Worm (Caenorhabditis elegans) whole organism, mixed stage, embryonic: ENCODE results near the gene F17E5.2.

Experiments used
- M03D4.4 ChIP-seq: sonication (generic microtip); optimal IDR thresholded peaks from 2 replicates; lab custom pipeline; 2017; ENCODE audit warnings: mild to moderate bottlenecking, missing genetic modification characterization, missing compliant biosample characterization
- bed-3 ChIP-seq: fragments of 200-800 bp; sonication (Bioruptor generic); optimal IDR thresholded peaks from 3 replicates; lab custom pipeline; 2018; ENCODE audit warnings: mild to moderate bottlenecking, missing genetic modification characterization, moderate library complexity, missing compliant biosample characterization
- blmp-1 ChIP-seq: fragments of 150-350 bp; optimal IDR thresholded peaks from 2 replicates; lab custom pipeline; 2014; ENCODE audit warnings: missing biosample characterization, missing genetic modification characterization
- ceh-39 ChIP-seq: fragments of 150-350 bp; optimal IDR thresholded peaks from 2 replicates; lab custom pipeline; 2014; ENCODE audit warnings: missing biosample characterization, missing genetic modification characterization
- ceh-43 ChIP-seq: fragments of 200-800 bp; sonication (Bioruptor generic); optimal IDR thresholded peaks from 2 replicates; lab custom pipeline; 2018; ENCODE audit warnings: mild to moderate bottlenecking, missing genetic modification characterization, moderate library complexity, missing compliant biosample characterization
- ceh-83 ChIP-seq: fragments of 200-800 bp; sonication (Bioruptor generic); optimal IDR thresholded peaks from 2 replicates; lab custom pipeline; 2018; ENCODE audit warnings: mild to moderate bottlenecking, missing genetic modification characterization, missing compliant biosample characterization
- ces-1 ChIP-seq: fragments of 150-350 bp; optimal IDR thresholded peaks from 2 replicates; lab custom pipeline; 2014; ENCODE audit warnings: missing biosample characterization, missing genetic modification reagents, missing genetic modification characterization
- cnd-1 ChIP-seq: fragments of 200-800 bp; sonication (Bioruptor generic); optimal IDR thresholded peaks from 2 replicates; lab custom pipeline; 2018; ENCODE audit warnings: mild to moderate bottlenecking, missing genetic modification characterization, missing compliant biosample characterization
- drap-1 ChIP-seq: fragments of 200-800 bp; sonication (Bioruptor generic); optimal IDR thresholded peaks from 3 replicates; lab custom pipeline; 2018; ENCODE audit warnings: mild to moderate bottlenecking, missing genetic modification characterization, missing compliant biosample characterization
- elt-1 ChIP-seq: sonication (generic microtip); optimal IDR thresholded peaks from 2 replicates; lab custom pipeline; 2017; ENCODE audit warnings: missing genetic modification characterization, mild to moderate bottlenecking, missing compliant biosample characterization, antibody characterized with exemption, moderate library complexity, borderline replicate concordance; ENCODE audit not compliant: insufficient read depth
- elt-3 ChIP-seq: fragments of 150-350 bp; optimal IDR thresholded peaks from 2 replicates; lab custom pipeline; 2014; ENCODE audit warnings: missing biosample characterization, missing genetic modification characterization
- flh-1 ChIP-seq: fragments of 200-800 bp; sonication (Bioruptor generic); optimal IDR thresholded peaks from 2 replicates; lab custom pipeline; 2018; ENCODE audit warnings: mild to moderate bottlenecking, missing genetic modification characterization, moderate library complexity, missing compliant biosample characterization
- ham-2 ChIP-seq: fragments of 200-800 bp; sonication (Bioruptor generic); optimal IDR thresholded peaks from 2 replicates; lab custom pipeline; 2018; ENCODE audit warnings: mild to moderate bottlenecking, missing genetic modification characterization, missing compliant biosample characterization
- hlh-1 ChIP-seq: fragments of 150-350 bp; optimal IDR thresholded peaks from 2 replicates; lab custom pipeline; 2014; ENCODE audit warnings: missing biosample characterization, missing genetic modification reagents, missing genetic modification characterization
- lin-13 ChIP-seq: fragments of 150-350 bp; optimal IDR thresholded peaks from 2 replicates; lab custom pipeline; 2014; ENCODE audit warnings: missing biosample characterization, missing genetic modification characterization
- lin-32 ChIP-seq: fragments of 200-800 bp; sonication (Bioruptor generic); optimal IDR thresholded peaks from 2 replicates; lab custom pipeline; 2018; ENCODE audit warnings: mild to moderate bottlenecking, missing genetic modification characterization, missing compliant biosample characterization
- mab-5 ChIP-seq: fragments of 150-350 bp; optimal IDR thresholded peaks from 2 replicates; lab custom pipeline; 2014; ENCODE audit warnings: missing biosample characterization, missing genetic modification characterization
- mls-2 ChIP-seq: sonication (generic microtip); optimal IDR thresholded peaks from 2 replicates; lab custom pipeline; 2016; ENCODE audit warnings: mild to moderate bottlenecking, missing genetic modification characterization, moderate library complexity, missing compliant biosample characterization
- nhr-12 ChIP-seq: fragments of 150-350 bp; optimal IDR thresholded peaks from 2 replicates; lab custom pipeline; 2014; ENCODE audit warnings: missing biosample characterization, missing genetic modification characterization
- nhr-2 ChIP-seq: fragments of 150-350 bp; optimal IDR thresholded peaks from 2 replicates; lab custom pipeline; 2014; ENCODE audit warnings: missing biosample characterization, missing genetic modification characterization
- nhr-237 ChIP-seq: fragments of 150-350 bp; optimal IDR thresholded peaks from 2 replicates; lab custom pipeline; 2014; ENCODE audit warnings: missing biosample characterization, missing genetic modification characterization
- nhr-28 ChIP-seq: fragments of 150-350 bp; optimal IDR thresholded peaks from 2 replicates; lab custom pipeline; 2014; ENCODE audit warnings: missing biosample characterization, missing genetic modification characterization
- nhr-76 ChIP-seq: sonication (generic microtip); optimal IDR thresholded peaks from 2 replicates; lab custom pipeline; 2017; ENCODE audit warnings: missing biosample characterization, missing genetic modification characterization
- pha-4 ChIP-seq: fragments of 150-350 bp; optimal IDR thresholded peaks from 2 replicates; lab custom pipeline; 2018; ENCODE audit warnings: missing biosample characterization, missing genetic modification reagents, missing genetic modification characterization
- snpc-4 ChIP-seq: fragments of 150-350 bp; optimal IDR thresholded peaks from 2 replicates; lab custom pipeline; 2014; ENCODE audit warnings: missing biosample characterization, missing genetic modification characterization
- sptf-1 ChIP-seq: sonication (generic microtip); optimal IDR thresholded peaks from 2 replicates; lab custom pipeline; 2017; ENCODE audit warnings: mild to moderate bottlenecking, missing genetic modification characterization, moderate library complexity, missing compliant biosample characterization
- tbx-8 ChIP-seq: fragments of 200-800 bp; sonication (Bioruptor generic); optimal IDR thresholded peaks from 2 replicates; lab custom pipeline; 2018; ENCODE audit warnings: mild to moderate bottlenecking, missing genetic modification characterization, moderate library complexity, missing compliant biosample characterization
- unc-120 ChIP-seq: sonication (generic microtip); optimal IDR thresholded peaks from 2 replicates; lab custom pipeline; 2017; ENCODE audit warnings: missing genetic modification characterization, missing compliant biosample characterization; ENCODE audit not compliant: poor library complexity, severe bottlenecking
- unc-62 ChIP-seq: fragments of 150-350 bp; optimal IDR thresholded peaks from 2 replicates; lab custom pipeline; 2014; ENCODE audit warnings: missing biosample characterization, missing genetic modification reagents, missing genetic modification characterization
- zip-8 ChIP-seq: fragments of 150-350 bp; optimal IDR thresholded peaks from 2 replicates; lab custom pipeline; 2014; ENCODE audit warnings: missing biosample characterization, missing genetic modification characterization
- ztf-11 ChIP-seq: fragments of 150-350 bp; optimal IDR thresholded peaks from 2 replicates; lab custom pipeline; 2014; ENCODE audit warnings: missing biosample characterization, missing genetic modification characterization

The F17E5.2 gene

ce11 chrX:12430309-12430708 lies 36.3 kb downstream of the F17E5.2 start, which contains the start of gene med-1:
med-1 (plus strand) TSS chrX:12430609.
- no peak for TF ChIP-seq lin-13 (tag; lab: Kevin White, UChicago)

DNA sequence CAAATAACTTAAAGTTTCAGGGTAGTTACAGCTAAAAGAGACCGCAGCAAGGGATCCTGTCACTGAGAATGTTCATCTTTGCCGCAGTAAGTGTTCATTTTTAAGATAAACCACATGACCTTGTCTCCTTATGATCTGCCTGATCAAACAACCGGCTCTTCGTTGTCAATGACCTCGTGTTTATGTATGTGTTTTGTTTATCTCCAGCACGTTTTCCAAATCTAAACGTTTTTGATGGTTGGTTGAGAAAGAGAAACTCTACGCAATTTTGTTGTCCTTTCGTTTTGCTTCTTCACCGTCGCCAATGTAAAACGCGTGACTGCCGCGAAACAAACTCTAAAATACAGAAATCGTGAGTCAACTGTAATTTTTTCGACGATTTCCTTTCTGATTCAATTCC lies 40.0 kb downstream of the F17E5.2 start, which contains the start of gene tsct-1:
tsct-1 (plus strand) TSS at position 12 of the 400 bp plus-strand sequence.
- TF ChIP-seq snpc-4 (no peak), nhr-12 (no peak), ztf-11 (tag; lab: Kevin White, UChicago) (no peak), elt-1 (no peak), sptf-1 (tag; lab: Kevin White, UChicago) (no peak), ceh-39 (tag; lab: Kevin White, UChicago) (no peak), zip-8 (no peak), nhr-237 (no peak), flh-1 (GFP tag; lab: Kevin White, UChicago) (no peak), cnd-1 (tag; lab: Kevin White, UChicago) (no peak), nhr-76 (tag; lab: Kevin White, UChicago) (no peak), mls-2 (no peak), ces-1 (no peak), unc-120 (tag; lab: Kevin White, UChicago) (no peak), elt-3 (tag; lab: Kevin White, UChicago) (no peak), drap-1 (GFP tag; lab: Kevin White, UChicago) (no peak), ceh-43 (GFP tag; lab: Kevin White, UChicago) (no peak), nhr-28 (tag; lab: Kevin White, UChicago) (no peak)

DNA sequence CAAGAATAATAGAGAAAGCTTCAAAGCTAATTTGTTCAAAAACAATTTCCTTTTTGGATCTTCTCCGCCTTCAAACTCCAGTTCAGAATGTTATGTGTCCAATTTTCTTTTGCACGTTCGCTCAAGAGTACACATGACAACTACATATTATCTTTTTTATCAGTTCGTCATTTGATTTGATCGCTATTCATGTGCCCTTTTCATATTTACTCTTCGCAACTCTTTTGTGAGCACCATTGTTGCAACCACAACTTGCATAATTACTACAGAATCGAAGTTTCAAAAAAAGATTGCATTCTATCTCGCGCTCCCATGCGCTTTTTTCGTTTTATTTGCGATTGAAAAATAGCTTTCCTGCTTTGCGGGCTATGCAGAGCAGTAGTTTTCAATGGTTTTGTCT lies 41.2 kb downstream of the F17E5.2 start:
- TF ChIP-seq lin-32 (GFP tag; lab: Kevin White, UChicago) (no peak), M03D4.4 (tag; lab: Kevin White, UChicago) (no peak), nhr-2 (no peak), nhr-28 (tag; lab: Kevin White, UChicago) (no peak), elt-3 (tag; lab: Kevin White, UChicago) (no peak), snpc-4 (no peak), ceh-83 (GFP tag; lab: Kevin White, UChicago) (no peak)

ce11 chrX:12436486-12436885 lies 42.4 kb downstream of the F17E5.2 start:
- no peak for TF ChIP-seq mls-2
- no peak for TF ChIP-seq nhr-76 (tag; lab: Kevin White, UChicago)
- TF ChIP-seq ceh-43 (GFP tag; lab: Kevin White, UChicago), result no peak
- TF ChIP-seq drap-1 (GFP tag; lab: Kevin White, UChicago), result no peak
- TF ChIP-seq elt-1, result no peak
- no peak for TF ChIP-seq sptf-1 (tag; lab: Kevin White, UChicago)
- no peak for TF ChIP-seq M03D4.4 (tag; lab: Kevin White, UChicago)
- TF ChIP-seq hlh-1 (tag; lab: Kevin White, UChicago), result no peak
- TF ChIP-seq elt-3 (tag; lab: Kevin White, UChicago), result no peak
- TF ChIP-seq pha-4 (tag; lab: Kevin White, UChicago), result no peak
- TF ChIP-seq blmp-1 (tag; lab: Kevin White, UChicago), result no peak

DNA sequence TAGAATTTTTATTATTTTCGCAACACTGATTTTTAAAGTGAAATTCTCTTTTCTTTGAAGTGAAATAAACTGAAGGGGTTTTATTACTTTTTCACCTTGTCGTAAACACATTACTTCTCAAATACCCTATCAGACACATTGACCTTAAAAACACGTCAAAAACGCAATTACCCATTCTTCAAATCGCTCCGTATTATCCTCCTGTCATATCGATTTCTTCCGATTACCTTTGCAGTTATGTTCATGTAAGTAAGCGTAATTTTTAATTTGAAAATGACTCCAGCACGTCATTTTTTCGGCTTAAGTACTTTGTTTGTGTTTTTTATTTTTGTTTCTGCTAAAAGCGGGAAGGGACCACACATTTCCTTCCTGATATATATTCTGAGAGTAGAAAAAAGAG lies 44.2 kb downstream of the F17E5.2 start:
- TF ChIP-seq tbx-8 (GFP tag; lab: Kevin White, UChicago) (no peak), nhr-28 (tag; lab: Kevin White, UChicago) (no peak), ham-2 (GFP tag; lab: Kevin White, UChicago) (no peak), pha-4 (tag; lab: Kevin White, UChicago) (no peak), drap-1 (GFP tag; lab: Kevin White, UChicago) (no peak), ces-1 (no peak), M03D4.4 (tag; lab: Kevin White, UChicago) (no peak), snpc-4 (no peak), nhr-76 (tag; lab: Kevin White, UChicago) (no peak), lin-32 (GFP tag; lab: Kevin White, UChicago) (no peak), nhr-12 (no peak), unc-62 (GFP tag; lab: Kevin White, UChicago) (no peak), nhr-237 (no peak), bed-3 (GFP tag; lab: Kevin White, UChicago) (no peak), mab-5 (no peak), elt-1 (no peak)
